Worm (Caenorhabditis elegans): ENCODE measurements around the gene C02B8.6.

The C02B8.6 gene

DNA sequence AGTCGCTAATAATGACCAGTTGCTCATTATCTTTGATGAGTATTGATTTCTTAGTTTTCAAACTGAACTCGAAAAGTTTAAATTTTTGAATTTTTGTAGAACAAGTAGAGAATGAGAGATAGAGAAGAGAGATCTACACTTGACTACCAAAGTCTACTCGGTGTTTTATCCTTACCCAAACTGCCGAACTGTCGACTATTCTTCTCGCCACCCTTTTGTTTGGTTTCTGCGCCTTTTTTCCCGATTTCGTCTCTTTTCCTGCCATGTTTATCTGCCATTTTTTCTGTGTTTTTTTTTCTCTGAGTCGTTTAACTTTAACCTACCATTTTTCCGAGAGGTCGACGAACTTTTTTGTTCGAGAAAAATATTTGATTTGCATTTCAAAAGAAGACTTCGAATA is 12.9 kb downstream of the C02B8.6 start, which contains the start of gene C02B8.12:
C02B8.12 (minus strand) TSS at position 175 of the 400 bp plus-strand sequence.
- TF ChIP-seq ama-1 (optimal IDR thresholded peaks at IDR 0.05) (no peak), ets-7 (tag; optimal IDR thresholded peaks at IDR 0.05) (no peak), F13C5.2 (tag; optimal IDR thresholded peaks at IDR 0.05) (no peak), tbx-37 (GFP tag; conservative IDR thresholded peaks at IDR 0.05) (no peak), hmbx-1 (tag; optimal IDR thresholded peaks at IDR 0.05) (no peak), aly-1 (tag; optimal IDR thresholded peaks at IDR 0.05) (no peak), pes-1 (GFP tag; IDR thresholded peaks at IDR 0.05) (no peak), flt-1 (GFP tag; IDR thresholded peaks at IDR 0.05) (no peak), ceh-36 (tag; optimal IDR thresholded peaks at IDR 0.05) (no peak), tbx-11 (GFP tag; IDR thresholded peaks at IDR 0.05) (no peak), scrt-1 (GFP tag; IDR thresholded peaks at IDR 0.05) (no peak)

DNA sequence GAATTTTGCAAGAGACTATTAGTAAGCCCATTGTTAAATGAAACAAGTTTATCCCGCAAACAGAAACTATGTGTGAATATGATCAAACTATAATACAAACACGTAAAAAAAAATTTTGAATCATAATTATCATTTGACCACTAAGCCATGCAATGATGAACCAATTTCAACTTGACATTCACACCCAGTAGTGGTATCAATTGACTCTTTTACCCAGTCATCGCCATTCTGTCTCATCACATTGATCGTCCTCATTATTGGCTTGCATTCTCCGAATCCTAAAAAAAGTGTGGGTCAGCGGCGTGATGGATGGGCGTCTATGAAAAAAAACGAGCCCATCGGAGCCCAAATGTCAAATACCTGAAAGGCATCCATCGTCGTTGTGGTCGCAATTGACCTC is 15.8 kb downstream of the C02B8.6 start:
- TF ChIP-seq ets-7 (tag; optimal IDR thresholded peaks at IDR 0.05) = no peak
- no peak for TF ChIP-seq tra-4 (tag; optimal IDR thresholded peaks at IDR 0.05)
- no peak for TF ChIP-seq pes-1 (GFP tag; IDR thresholded peaks at IDR 0.05)
- TF ChIP-seq flt-1 (GFP tag; IDR thresholded peaks at IDR 0.05) = no peak

DNA sequence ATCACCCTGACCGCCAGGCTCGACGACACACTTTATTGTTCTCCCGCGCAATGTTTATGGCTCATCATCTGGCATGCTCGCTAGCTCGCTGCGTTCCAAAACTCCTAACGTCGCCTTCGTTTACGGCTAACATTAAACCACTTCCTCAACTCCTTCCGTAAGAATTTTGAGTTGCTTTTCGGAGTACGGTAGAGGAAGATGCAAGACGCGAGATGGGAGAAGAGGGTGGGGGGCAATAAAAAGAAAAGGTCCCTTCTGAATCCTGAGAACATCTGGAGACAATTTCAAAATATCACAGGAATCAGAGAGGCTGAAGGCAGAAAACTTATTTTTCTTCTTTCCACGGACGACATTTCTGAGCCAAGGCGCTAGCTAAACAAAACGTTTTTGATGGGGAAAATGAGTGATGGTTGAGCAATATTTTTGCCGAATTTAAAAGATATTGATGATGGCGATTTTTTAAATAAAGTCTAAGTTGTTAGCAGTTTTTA is 18.3 kb downstream of the C02B8.6 start:
- TF ChIP-seq ceh-36 (tag; optimal IDR thresholded peaks at IDR 0.05) = no peak
- TF ChIP-seq ceh-13 (GFP tag; optimal IDR thresholded peaks at IDR 0.05) = no peak
- TF ChIP-seq pes-1 (GFP tag; IDR thresholded peaks at IDR 0.05) = no peak
- no peak for TF ChIP-seq tbx-11 (GFP tag; IDR thresholded peaks at IDR 0.05)
- TF ChIP-seq ets-7 (tag; optimal IDR thresholded peaks at IDR 0.05) = no peak
- TF ChIP-seq hnd-1 (tag; optimal IDR thresholded peaks at IDR 0.05) = no peak
- no peak for TF ChIP-seq flt-1 (GFP tag; IDR thresholded peaks at IDR 0.05)
- no peak for TF ChIP-seq scrt-1 (GFP tag; IDR thresholded peaks at IDR 0.05)
- TF ChIP-seq ama-1 (optimal IDR thresholded peaks at IDR 0.05) = no peak
- TF ChIP-seq sea-1 (GFP tag; conservative IDR thresholded peaks at IDR 0.05) = no peak
- TF ChIP-seq tbx-37 (GFP tag; conservative IDR thresholded peaks at IDR 0.05) = no peak
- no peak for TF ChIP-seq F13C5.2 (tag; optimal IDR thresholded peaks at IDR 0.05)
- no peak for TF ChIP-seq B0310.2 (tag; optimal IDR thresholded peaks at IDR 0.05)
- no peak for TF ChIP-seq tra-4 (tag; optimal IDR thresholded peaks at IDR 0.05)
- no peak for TF ChIP-seq hmg-4 (GFP tag; optimal IDR thresholded peaks at IDR 0.05)
- TF ChIP-seq hmbx-1 (tag; optimal IDR thresholded peaks at IDR 0.05) = no peak
- TF ChIP-seq aly-1 (tag; optimal IDR thresholded peaks at IDR 0.05) = no peak

DNA sequence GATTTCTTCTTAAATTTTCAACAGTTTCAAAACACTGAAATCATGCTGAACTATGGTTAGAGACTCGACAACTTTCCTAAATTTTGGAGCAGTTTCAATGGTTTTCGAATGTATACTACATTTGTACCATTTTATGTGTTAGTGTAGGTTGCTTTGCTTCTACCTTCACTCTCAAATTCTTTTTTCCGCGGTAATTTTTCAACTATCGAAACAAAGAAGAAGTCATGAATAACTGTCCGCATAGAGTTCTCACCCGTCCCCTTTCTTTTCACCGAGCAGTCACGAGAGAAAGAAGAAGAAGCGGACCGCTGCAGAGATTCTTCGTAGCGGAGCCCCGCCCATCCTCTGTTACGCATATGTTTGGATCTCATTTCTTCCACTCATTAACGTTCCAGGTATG is 20.0 kb downstream of the C02B8.6 start, which contains the start of gene hlh-8:
hlh-8 (plus strand) TSS at position 301 of the 400 bp plus-strand sequence.
- TF ChIP-seq sea-1 (GFP tag; conservative IDR thresholded peaks at IDR 0.05) = no peak

DNA sequence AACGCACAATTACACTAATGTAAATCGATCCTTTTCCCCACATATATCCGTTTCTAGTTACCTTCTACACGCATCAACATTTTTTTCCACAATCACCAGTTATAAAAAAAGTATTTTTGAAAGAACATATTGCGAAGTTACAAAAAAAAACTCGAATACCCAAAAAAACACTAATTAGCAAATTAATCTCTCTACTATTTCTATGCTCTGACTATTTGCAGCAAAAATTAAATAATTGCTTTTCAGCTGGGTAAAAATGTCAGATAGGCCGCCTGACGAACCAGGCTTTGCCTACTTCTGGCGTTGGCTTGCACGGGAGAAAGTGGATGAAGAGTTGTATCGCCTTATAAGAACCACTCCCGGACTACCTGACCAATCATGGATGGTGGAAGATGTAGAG is 25.9 kb downstream of the C02B8.6 start, which contains the start of gene K07E3.1:
K07E3.1 (plus strand) TSS at position 247 of the 400 bp plus-strand sequence.
- TF ChIP-seq B0310.2 (tag; optimal IDR thresholded peaks at IDR 0.05) = no peak
- no peak for TF ChIP-seq ceh-13 (GFP tag; optimal IDR thresholded peaks at IDR 0.05)
- no peak for TF ChIP-seq hnd-1 (tag; optimal IDR thresholded peaks at IDR 0.05)
- TF ChIP-seq ets-7 (tag; optimal IDR thresholded peaks at IDR 0.05) = no peak
- TF ChIP-seq tbx-37 (GFP tag; conservative IDR thresholded peaks at IDR 0.05) = no peak
- no peak for TF ChIP-seq pes-1 (GFP tag; IDR thresholded peaks at IDR 0.05)
- no peak for TF ChIP-seq aly-1 (tag; optimal IDR thresholded peaks at IDR 0.05)

DNA sequence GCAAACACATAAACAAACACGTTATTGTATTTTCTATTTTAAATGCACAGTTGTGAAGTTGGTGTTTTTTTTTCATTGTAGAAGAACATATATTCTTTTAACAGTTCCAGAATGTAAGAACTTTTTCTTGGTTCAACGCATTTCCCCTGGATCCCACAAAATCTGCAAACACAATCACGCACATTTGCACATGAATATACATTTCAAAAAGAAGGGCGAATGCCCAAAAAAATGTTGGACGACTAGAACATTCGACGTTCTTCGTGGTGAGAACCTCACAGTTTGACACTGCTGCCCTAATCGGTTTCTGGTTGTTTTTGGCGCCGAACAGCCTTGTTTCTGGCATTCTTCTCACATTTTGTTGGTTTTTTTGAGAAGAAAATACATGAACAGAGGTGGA is 26.6 kb downstream of the C02B8.6 start:
- no peak for TF ChIP-seq tbx-11 (GFP tag; IDR thresholded peaks at IDR 0.05)

DNA sequence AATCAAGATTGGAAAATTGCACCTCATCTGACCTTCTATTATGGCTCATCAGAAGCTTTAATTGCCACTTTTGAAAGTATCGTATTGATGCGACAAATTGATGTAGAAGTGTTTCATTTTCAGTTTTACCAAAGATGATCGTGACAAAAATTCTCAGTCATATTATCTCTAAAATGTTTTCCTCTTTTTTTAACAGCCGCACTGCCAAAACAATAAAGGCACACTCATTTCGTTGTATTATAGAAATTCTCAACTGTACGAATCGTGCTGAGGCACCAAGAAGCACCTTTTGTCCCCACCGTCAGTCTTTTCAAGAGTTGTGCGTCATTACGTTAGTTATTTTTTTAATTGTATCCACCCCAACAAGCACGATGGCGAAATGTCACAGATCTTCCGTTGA is 28.2 kb downstream of the C02B8.6 start, which contains the start of gene K07E3.9:
K07E3.9 (plus strand) TSS at position 301 of the 400 bp plus-strand sequence.
- TF ChIP-seq tbx-11 (GFP tag; IDR thresholded peaks at IDR 0.05) (no peak), ceh-36 (tag; optimal IDR thresholded peaks at IDR 0.05) (no peak), hmbx-1 (tag; optimal IDR thresholded peaks at IDR 0.05) (no peak), scrt-1 (GFP tag; IDR thresholded peaks at IDR 0.05) (no peak), pes-1 (GFP tag; IDR thresholded peaks at IDR 0.05) (no peak), B0310.2 (tag; optimal IDR thresholded peaks at IDR 0.05) (no peak), flt-1 (GFP tag; IDR thresholded peaks at IDR 0.05) (no peak), tra-4 (tag; optimal IDR thresholded peaks at IDR 0.05) (no peak)

DNA sequence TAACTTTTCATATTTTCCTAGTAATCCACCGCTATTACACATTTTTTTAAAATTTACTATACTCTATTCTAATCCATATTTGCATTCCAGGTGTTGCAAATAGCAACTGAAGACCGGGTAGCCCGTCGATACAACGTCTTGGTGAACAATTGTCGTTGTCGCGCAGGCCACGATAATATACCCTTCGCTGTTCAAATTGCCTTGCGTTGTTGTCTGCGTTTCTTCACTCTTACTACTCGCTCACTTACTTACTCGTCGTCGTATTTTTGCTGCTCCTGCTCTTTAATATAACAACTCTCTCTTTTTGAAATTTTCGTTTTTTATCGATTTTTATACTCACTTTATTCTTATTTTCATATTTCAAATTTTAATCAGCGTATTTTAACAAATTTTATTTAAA is 32.2 kb downstream of the C02B8.6 start, which contains the start of gene K07E3.2:
K07E3.2 (plus strand) TSS at position 400 of the 400 bp plus-strand sequence.
- TF ChIP-seq tbx-37 (GFP tag; conservative IDR thresholded peaks at IDR 0.05) (no peak), hmg-4 (GFP tag; optimal IDR thresholded peaks at IDR 0.05) (no peak), scrt-1 (GFP tag; IDR thresholded peaks at IDR 0.05) (no peak), hnd-1 (tag; optimal IDR thresholded peaks at IDR 0.05) (no peak), ama-1 (optimal IDR thresholded peaks at IDR 0.05) (no peak), aly-1 (tag; optimal IDR thresholded peaks at IDR 0.05) (no peak)

DNA sequence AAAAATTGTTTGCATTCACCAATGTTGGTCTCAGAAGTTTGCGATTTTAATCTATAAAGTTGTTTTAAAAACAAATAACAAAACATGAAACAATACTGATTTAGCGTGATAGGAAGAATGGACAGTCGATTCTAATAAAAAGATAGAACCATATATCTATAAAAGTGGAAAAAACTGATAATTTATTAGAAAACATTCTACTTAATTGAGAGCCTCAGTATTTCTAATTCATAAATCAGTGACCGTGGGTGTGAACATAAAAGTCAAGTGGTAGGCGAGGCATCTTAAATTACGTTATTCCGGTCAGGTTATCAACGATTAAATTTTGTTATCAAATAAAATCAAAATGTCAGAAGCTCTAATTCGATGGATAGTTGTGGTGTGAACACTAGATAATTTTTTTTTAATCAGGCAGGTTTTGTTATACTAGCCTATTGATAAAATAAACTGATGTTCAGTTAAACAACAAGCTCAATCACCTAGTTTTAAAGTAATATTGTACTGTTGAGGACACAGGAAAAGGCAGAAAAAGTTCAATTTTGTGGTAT is 37.2 kb downstream of the C02B8.6 start, which contains the start of gene catp-5:
catp-5 (minus strand) TSS at position 51 of the 548 bp plus-strand sequence.
- TF ChIP-seq pes-1 (GFP tag; IDR thresholded peaks at IDR 0.05) (no peak), ama-1 (optimal IDR thresholded peaks at IDR 0.05) (no peak), F13C5.2 (tag; optimal IDR thresholded peaks at IDR 0.05) (no peak), hmbx-1 (tag; optimal IDR thresholded peaks at IDR 0.05) (no peak), scrt-1 (GFP tag; IDR thresholded peaks at IDR 0.05) (no peak), hnd-1 (tag; optimal IDR thresholded peaks at IDR 0.05) (no peak), aly-1 (tag; optimal IDR thresholded peaks at IDR 0.05) (no peak), sea-1 (GFP tag; conservative IDR thresholded peaks at IDR 0.05) (no peak), flt-1 (GFP tag; IDR thresholded peaks at IDR 0.05) (no peak), tbx-37 (GFP tag; conservative IDR thresholded peaks at IDR 0.05) (no peak), B0310.2 (tag; optimal IDR thresholded peaks at IDR 0.05) (no peak), tra-4 (tag; optimal IDR thresholded peaks at IDR 0.05) (no peak), ceh-36 (tag; optimal IDR thresholded peaks at IDR 0.05) (no peak)

Data from whole organism, early embryonic.